Fruit fly (Drosophila melanogaster) whole organism, embryonic: Measurements from ENCODE around the gene CG10301.
A peak's percentile ranks its signal among the peaks of the same experiment; 100 is the strongest.

ENCODE experiments used
- Antp ChIP-seq: fragments of 200-800 bp; sonication (Bioruptor generic); optimal IDR thresholded peaks from 3 replicates; lab custom pipeline; 2016; ENCODE audit warnings: missing biosample characterization, missing genetic modification characterization
- Bdp1 ChIP-seq: fragments of 200-800 bp; sonication (Bioruptor generic); optimal IDR thresholded peaks from 3 replicates; lab custom pipeline; 2016; ENCODE audit warnings: missing biosample characterization, missing genetic modification characterization
- BtbVII ChIP-seq: fragments of 200-800 bp; sonication (Bioruptor generic); optimal IDR thresholded peaks from 3 replicates; lab custom pipeline; 2017; ENCODE audit warnings: missing biosample characterization, mild to moderate bottlenecking, missing genetic modification characterization
- CG1024 ChIP-seq: fragments of 200-800 bp; sonication (Bioruptor generic); IDR thresholded peaks from 2 replicates; pipeline ENCODE4 v1.3.6; 2022; ENCODE audit warnings: missing biosample characterization, missing genetic modification characterization
- CG10959 ChIP-seq: fragments of 200-800 bp; sonication (Bioruptor generic); IDR thresholded peaks from 2 replicates; pipeline ENCODE4 v1.3.6; 2022; ENCODE audit warnings: missing biosample characterization, missing genetic modification characterization
- CG11093 ChIP-seq: fragments of 200-800 bp; sonication (Bioruptor generic); IDR thresholded peaks from 3 replicates; pipeline ENCODE4 v1.3.6; 2022; ENCODE audit warnings: missing biosample characterization, missing genetic modification characterization
- CG11456 ChIP-seq: fragments of 200-800 bp; sonication (Bioruptor generic); IDR thresholded peaks from 3 replicates; pipeline ENCODE4 v1.3.6; 2022; ENCODE audit warnings: missing biosample characterization, missing genetic modification characterization
- CG12769 ChIP-seq: fragments of 200-800 bp; sonication (Bioruptor generic); optimal IDR thresholded peaks from 2 replicates; lab custom pipeline; 2019; ENCODE audit warnings: missing biosample characterization, mild to moderate bottlenecking, missing genetic modification characterization, moderate library complexity
- CG15601 ChIP-seq: fragments of 200-800 bp; sonication (Bioruptor generic); optimal IDR thresholded peaks from 3 replicates; lab custom pipeline; 2019; ENCODE audit warnings: missing biosample characterization, mild to moderate bottlenecking, missing genetic modification characterization, moderate library complexity
- CG2120 ChIP-seq: fragments of 200-800 bp; sonication (Bioruptor generic); optimal IDR thresholded peaks from 3 replicates; lab custom pipeline; 2016; ENCODE audit warnings: missing biosample characterization, missing genetic modification characterization
- CG2129 ChIP-seq: fragments of 200-800 bp; sonication (Bioruptor generic); IDR thresholded peaks from 2 replicates; pipeline ENCODE4 v1.3.6; 2022; ENCODE audit warnings: missing biosample characterization, missing genetic modification characterization; ENCODE audit not compliant: partially characterized antibody
- CG2875 ChIP-seq: fragments of 200-800 bp; sonication (Bioruptor generic); optimal IDR thresholded peaks from 2 replicates; lab custom pipeline; 2017; ENCODE audit warnings: missing biosample characterization, mild to moderate bottlenecking, missing genetic modification characterization, missing genetic modification reagents
- CG32772 ChIP-seq: fragments of 200-800 bp; sonication (Bioruptor generic); IDR thresholded peaks from 2 replicates; pipeline ENCODE4 v1.3.6; 2022; ENCODE audit warnings: missing biosample characterization, missing genetic modification characterization
- CG3281 ChIP-seq: fragments of 200-800 bp; sonication (Bioruptor generic); optimal IDR thresholded peaks from 3 replicates; lab custom pipeline; 2017; ENCODE audit warnings: missing biosample characterization, mild to moderate bottlenecking, missing genetic modification characterization
- CG3407 ChIP-seq: fragments of 200-800 bp; sonication (Bioruptor generic); optimal IDR thresholded peaks from 2 replicates; lab custom pipeline; 2018; ENCODE audit warnings: missing biosample characterization, mild to moderate bottlenecking, missing genetic modification characterization
- CG34224 ChIP-seq: fragments of 200-800 bp; sonication (Bioruptor generic); IDR thresholded peaks from 3 replicates; pipeline ENCODE4 v1.3.6; 2022; ENCODE audit warnings: missing biosample characterization, missing genetic modification characterization; ENCODE audit not compliant: partially characterized antibody
- CG3995 ChIP-seq: fragments of 200-800 bp; sonication (Bioruptor generic); optimal IDR thresholded peaks from 3 replicates; lab custom pipeline; 2016; ENCODE audit warnings: missing biosample characterization, missing genetic modification characterization
- CG4360 ChIP-seq: fragments of 200-800 bp; sonication (Bioruptor generic); IDR thresholded peaks from 2 replicates; pipeline ENCODE4 v1.3.6; 2022; ENCODE audit warnings: missing biosample characterization, missing genetic modification characterization
- CG6654 ChIP-seq: fragments of 200-800 bp; sonication (Bioruptor generic); optimal IDR thresholded peaks from 2 replicates; lab custom pipeline; 2017; ENCODE audit warnings: missing biosample characterization, mild to moderate bottlenecking, missing genetic modification characterization
- CG7271 ChIP-seq: fragments of 200-800 bp; sonication (Bioruptor generic); optimal IDR thresholded peaks from 2 replicates; lab custom pipeline; 2018; ENCODE audit warnings: missing biosample characterization, mild to moderate bottlenecking, missing genetic modification characterization, moderate library complexity
- CG7357 ChIP-seq: fragments of 200-800 bp; sonication (Bioruptor generic); IDR thresholded peaks from 3 replicates; pipeline ENCODE4 v1.3.6; 2022; ENCODE audit warnings: missing biosample characterization, missing genetic modification characterization
- CG7963 ChIP-seq: fragments of 200-800 bp; sonication (Bioruptor generic); IDR thresholded peaks from 3 replicates; pipeline ENCODE4 v1.3.6; 2022; ENCODE audit warnings: missing biosample characterization, missing genetic modification characterization; ENCODE audit not compliant: partially characterized antibody
- CG8290 ChIP-seq, 3 experiments: fragments of 200-800 bp; sonication (Bioruptor generic); optimal IDR thresholded peaks; 2 replicates each; lab custom pipeline; 2016 to 2019; ENCODE audit warnings: missing biosample characterization in 3 of 3, missing genetic modification characterization in 3 of 3, mild to moderate bottlenecking in 2 of 3, moderate library complexity in 1 of 3
- CG8924 ChIP-seq: fragments of 200-800 bp; optimal IDR thresholded peaks from 3 replicates; lab custom pipeline; 2019; ENCODE audit warnings: missing biosample characterization, mild to moderate bottlenecking, missing genetic modification characterization, moderate library complexity
- CG9437 ChIP-seq: fragments of 200-800 bp; sonication (Bioruptor generic); optimal IDR thresholded peaks from 2 replicates; lab custom pipeline; 2018; ENCODE audit warnings: missing biosample characterization, mild to moderate bottlenecking, missing genetic modification characterization
- Chrac-16 ChIP-seq: fragments of 200-800 bp; sonication (Bioruptor generic); optimal IDR thresholded peaks from 3 replicates; lab custom pipeline; 2016; ENCODE audit warnings: missing biosample characterization, missing genetic modification characterization
- CrebB ChIP-seq: fragments of 200-800 bp; sonication (Bioruptor generic); optimal IDR thresholded peaks from 3 replicates; lab custom pipeline; 2018; ENCODE audit warnings: missing biosample characterization, mild to moderate bottlenecking, missing genetic modification characterization
- E2f1 ChIP-seq: fragments of 200-800 bp; sonication (Bioruptor generic); IDR thresholded peaks from 2 replicates; pipeline ENCODE4 v1.3.6; 2022; ENCODE audit warnings: missing biosample characterization, missing genetic modification characterization
- Hand ChIP-seq: fragments of 200-800 bp; sonication (Bioruptor generic); optimal IDR thresholded peaks from 2 replicates; lab custom pipeline; 2017; ENCODE audit warnings: mild to moderate bottlenecking, missing biosample characterization, missing genetic modification reagents, missing genetic modification characterization
- Meics ChIP-seq: fragments of 200-800 bp; sonication (Bioruptor generic); optimal IDR thresholded peaks from 2 replicates; lab custom pipeline; 2017; ENCODE audit warnings: missing biosample characterization, mild to moderate bottlenecking, missing genetic modification characterization
- NC2α ChIP-seq: fragments of 200-800 bp; sonication (Bioruptor generic); optimal IDR thresholded peaks from 2 replicates; lab custom pipeline; 2016; ENCODE audit warnings: missing biosample characterization, missing genetic modification characterization
- NK7.1 ChIP-seq: fragments of 200-800 bp; sonication (Bioruptor generic); optimal IDR thresholded peaks from 3 replicates; lab custom pipeline; 2016; ENCODE audit warnings: missing biosample characterization, missing genetic modification characterization
- Sry-β ChIP-seq: fragments of 200-800 bp; sonication (Bioruptor generic); optimal IDR thresholded peaks from 2 replicates; lab custom pipeline; 2018; ENCODE audit warnings: missing biosample characterization, mild to moderate bottlenecking, missing genetic modification characterization, moderate library complexity
- az2 ChIP-seq: fragments of 200-800 bp; sonication (Bioruptor generic); optimal IDR thresholded peaks from 3 replicates; lab custom pipeline; 2016; ENCODE audit warnings: missing biosample characterization, missing genetic modification characterization
- bsh ChIP-seq, 2 experiments: fragments of 200-800 bp; sonication (Bioruptor generic); optimal IDR thresholded peaks; 2 replicates each; lab custom pipeline; 2017 to 2018; ENCODE audit warnings: mild to moderate bottlenecking in 2 of 2, missing biosample characterization in 2 of 2, missing genetic modification characterization in 2 of 2, moderate library complexity in 1 of 2
- crol ChIP-seq: fragments of 200-800 bp; sonication (Bioruptor generic); IDR thresholded peaks from 2 replicates; pipeline ENCODE4 v1.3.6; 2022; ENCODE audit warnings: missing biosample characterization, missing genetic modification characterization
- ewg ChIP-seq: fragments of 200-800 bp; sonication (Bioruptor generic); optimal IDR thresholded peaks from 3 replicates; lab custom pipeline; 2017; ENCODE audit warnings: mild to moderate bottlenecking, missing biosample characterization, missing genetic modification reagents, missing genetic modification characterization
- ham ChIP-seq: fragments of 200-800 bp; sonication (Bioruptor generic); IDR thresholded peaks from 2 replicates; pipeline ENCODE4 v1.3.6; 2022; ENCODE audit warnings: missing biosample characterization, missing genetic modification characterization
- inv ChIP-seq: fragments of 200-800 bp; sonication (Bioruptor generic); IDR thresholded peaks from 2 replicates; pipeline ENCODE4 v1.3.6; 2022; ENCODE audit warnings: missing biosample characterization, missing genetic modification characterization; ENCODE audit not compliant: partially characterized antibody
- lab ChIP-seq: fragments of 200-800 bp; sonication (Bioruptor generic); optimal IDR thresholded peaks from 3 replicates; lab custom pipeline; 2017; ENCODE audit warnings: missing biosample characterization, missing genetic modification characterization, mild to moderate bottlenecking, moderate library complexity, missing genetic modification reagents
- oc ChIP-seq: fragments of 200-800 bp; sonication (Bioruptor generic); optimal IDR thresholded peaks from 2 replicates; lab custom pipeline; 2018; ENCODE audit warnings: missing biosample characterization, mild to moderate bottlenecking, missing genetic modification characterization, moderate library complexity
- otp ChIP-seq: fragments of 200-800 bp; sonication (Bioruptor generic); IDR thresholded peaks from 3 replicates; pipeline ENCODE4, ENCODE4 v1.3.6; 2022; ENCODE audit warnings: missing biosample characterization, missing genetic modification characterization
- psq ChIP-seq: fragments of 200-800 bp; sonication (Bioruptor generic); optimal IDR thresholded peaks from 2 replicates; lab custom pipeline; 2017; ENCODE audit warnings: missing biosample characterization, missing genetic modification characterization
- tll ChIP-seq, 2 experiments: fragments of 200-800 bp in 1 of 2; fragments of >200 bp in 1 of 2; sonication (Bioruptor generic) in 1 of 2; optimal IDR thresholded peaks; 2 replicates each; lab custom pipeline; 2017 to 2019; ENCODE audit warnings: missing biosample characterization in 2 of 2, missing genetic modification characterization in 2 of 2, mild to moderate bottlenecking in 1 of 2, moderate library complexity in 1 of 2
- tna ChIP-seq: fragments of 200-800 bp; sonication (Bioruptor generic); IDR thresholded peaks from 2 replicates; pipeline ENCODE4 v1.3.6; 2022; ENCODE audit warnings: missing biosample characterization, missing genetic modification characterization; ENCODE audit not compliant: partially characterized antibody
- ttk ChIP-seq: fragments of 200-800 bp; sonication (Bioruptor generic); IDR thresholded peaks from 2 replicates; pipeline ENCODE4 v2.1.2; 2022; ENCODE audit warnings: missing biosample characterization, missing genetic modification characterization
- z ChIP-seq: fragments of 200-800 bp; sonication (Bioruptor generic); IDR thresholded peaks from 3 replicates; pipeline ENCODE4 v1.3.6; 2022; ENCODE audit warnings: missing biosample characterization, missing genetic modification characterization
- zf30C ChIP-seq: fragments of 200-800 bp; sonication (Bioruptor generic); optimal IDR thresholded peaks from 3 replicates; lab custom pipeline; 2018; ENCODE audit warnings: missing biosample characterization, mild to moderate bottlenecking, missing genetic modification characterization

CG10301 gene

dm6 chr3R:23722680-23723372 lies 12.9 kb downstream of the CG10301 start, which contains the start of gene CG10365 (continued):
- TF ChIP-seq CG8290 (GFP tag; optimal IDR thresholded peaks at IDR 0.05; lab: Kevin White, UChicago) (peak; percentile 26), CG8290 (tag; optimal IDR thresholded peaks at IDR 0.05; lab: Kevin White, UChicago) (no peak), z (GFP tag; lab: Robert Waterston, UW) (0 out of 3 replicates have a peak, but pooled peaks have one; percentile 29), zf30C (peak; percentile 59), NK7.1 (no peak), CG3995 (GFP tag; lab: Kevin White, UChicago) (no peak), Hand (GFP tag; lab: Kevin White, UChicago) (peak; percentile 88), oc (peak; percentile 79), inv (no peak), CG7963 (no peak), CG15601 (tag; lab: Kevin White, UChicago) (peak; percentile 70), CG32772 (GFP tag; lab: Robert Waterston, UW) (peak; percentile 85), CG7271 (tag; lab: Kevin White, UChicago) (no peak), CG9437 (GFP tag; lab: Kevin White, UChicago) (peak; percentile 87), CG3281 (GFP tag; lab: Kevin White, UChicago) (peak; percentile 86), lab (peak; percentile 92), tll (GFP tag; optimal IDR thresholded peaks at IDR 0.05; lab: Kevin White, UChicago) (no peak), CG4360 (GFP tag; lab: Robert Waterston, UW) (no peak), Meics (GFP tag; lab: Kevin White, UChicago) (peak; percentile 93), CG1024 (GFP tag; lab: Robert Waterston, UW) (peak; percentile 60), psq (GFP tag; lab: Kevin White, UChicago) (peak; percentile 52), CG6654 (GFP tag; lab: Kevin White, UChicago) (peak; percentile 5), CG2120 (GFP tag; lab: Kevin White, UChicago) (peak; percentile 81), Antp (GFP tag; lab: Kevin White, UChicago) (no peak), ewg (GFP tag; lab: Kevin White, UChicago) (peak; percentile 70), CG7357 (GFP tag; lab: Robert Waterston, UW) (peak; percentile 76), CG11093 (GFP tag; lab: Robert Waterston, UW) (peak; percentile 69; the same call in 2 of the 3 replicates), Sry-β (no peak), BtbVII (GFP tag; lab: Kevin White, UChicago) (peak; percentile 89), CG2129 (GFP tag; lab: Robert Waterston, UW) (no peak), NC2α (GFP tag; lab: Kevin White, UChicago) (no peak), otp (GFP tag; lab: Robert Waterston, UW) (0 out of 3 replicates have a peak, but pooled peaks have one; percentile 19), ham (GFP tag; lab: Robert Waterston, UW) (no peak), CrebB (peak; percentile 72), Bdp1 (no peak), az2 (peak; percentile 81), CG12769 (peak; percentile 70), E2f1 (GFP tag; lab: Robert Waterston, UW) (peak; percentile 86), CG34224 (GFP tag; lab: Robert Waterston, UW) (no peak), crol (GFP tag; lab: Robert Waterston, UW) (peak; percentile 77), Chrac-16 (peak; percentile 74), CG8924 (tag; lab: Kevin White, UChicago) (peak; percentile 85), CG2875 (peak; percentile 33), CG3407 (GFP tag; lab: Kevin White, UChicago) (peak; percentile 54), CG11456 (peak; percentile 72), tna (no peak; the same call in 1 of the 2 replicates), ttk (GFP tag; lab: Robert Waterston, UW) (peak; percentile 79), bsh (GFP tag; optimal IDR thresholded peaks at IDR 0.05; lab: Kevin White, UChicago) (peak; percentile 16 to 77), CG10959 (GFP tag; lab: Robert Waterston, UW) (no peak)
